Fruit fly (Drosophila melanogaster): ENCODE results near the gene Rpt6.

- no peak for TF ChIP-seq Mio (GFP tag; optimal IDR thresholded peaks at IDR 0.05)
- TF ChIP-seq Jra (GFP tag; optimal IDR thresholded peaks at IDR 0.05): no peak
- TF ChIP-seq dsf (GFP tag; optimal IDR thresholded peaks at IDR 0.05; ENCODE audit: borderline replicate concordance): no peak
- no peak for TF ChIP-seq psq (GFP tag; optimal IDR thresholded peaks at IDR 0.05)
- TF ChIP-seq lola (GFP tag; optimal IDR thresholded peaks at IDR 0.05): no peak
These were observed 49.6 kb downstream of the Rpt6 start for dm6 chrX:21365421-21365820.

Measured in whole organism, wandering third instar larva.